Worm (Caenorhabditis elegans): Measurements from ENCODE around the gene Y37H2A.13.
A peak's percentile ranks its signal among the peaks of the same experiment; 100 is the strongest.

The Y37H2A.13 gene

DNA sequence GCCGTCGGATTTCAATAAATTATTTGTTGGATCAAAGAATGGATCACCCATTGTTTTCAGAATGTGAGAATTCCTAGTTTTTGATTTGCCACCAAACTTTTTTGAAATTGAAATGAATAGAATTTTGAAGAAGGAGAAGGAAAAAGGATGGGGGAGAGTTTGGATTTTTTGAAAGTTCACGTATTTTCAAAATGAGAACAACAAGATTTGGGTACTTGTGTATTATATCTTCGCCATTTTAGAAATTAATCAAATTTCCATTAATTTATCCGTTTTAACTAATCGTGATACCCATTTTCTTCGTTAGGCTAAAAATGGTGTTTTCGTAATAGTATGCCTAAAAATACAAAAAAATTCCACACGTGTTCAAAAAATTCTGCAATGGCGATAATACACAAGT is 28.9 kb downstream of the Y37H2A.13 start, which contains the start of gene C14A6.8:
C14A6.8 (minus strand) TSS at position 101 of the 400 bp plus-strand sequence.
- TF ChIP-seq nhr-90 (tag; optimal IDR thresholded peaks at IDR 0.05), result no peak
- TF ChIP-seq hlh-12 (tag; optimal IDR thresholded peaks at IDR 0.05), result no peak
- TF ChIP-seq hlh-26 (GFP tag; conservative IDR thresholded peaks at IDR 0.05), result no peak
- no peak for TF ChIP-seq F52B5.7 (tag; optimal IDR thresholded peaks at IDR 0.05)
- TF ChIP-seq die-1 (tag; optimal IDR thresholded peaks at IDR 0.05), result no peak
- no peak for TF ChIP-seq B0336.3 (GFP tag; IDR thresholded peaks at IDR 0.05)
- TF ChIP-seq nhr-80 (tag; optimal IDR thresholded peaks at IDR 0.05), result no peak
- no peak for TF ChIP-seq F57C9.4 (tag; optimal IDR thresholded peaks at IDR 0.05)
- no peak for TF ChIP-seq snpc-3.4 (tag; optimal IDR thresholded peaks at IDR 0.05)
- TF ChIP-seq ZK185.1 (tag; optimal IDR thresholded peaks at IDR 0.05; ENCODE audit: poor library complexity, severe bottlenecking), result no peak
- TF ChIP-seq dpl-1 (GFP tag; optimal IDR thresholded peaks at IDR 0.05), result no peak
- TF ChIP-seq let-526 (GFP tag; IDR thresholded peaks at IDR 0.05), result no peak
- TF ChIP-seq cebp-1 (GFP tag; IDR thresholded peaks at IDR 0.05), result no peak
- TF ChIP-seq cebp-1 (tag; optimal IDR thresholded peaks at IDR 0.05), result no peak
- no peak for TF ChIP-seq ztf-3 (GFP tag; optimal IDR thresholded peaks at IDR 0.05)
- no peak for TF ChIP-seq F39B2.1 (GFP tag; IDR thresholded peaks at IDR 0.05)
- TF ChIP-seq ztf-6 (GFP tag; IDR thresholded peaks at IDR 0.05), result no peak
- no peak for TF ChIP-seq T26A5.8 (tag; optimal IDR thresholded peaks at IDR 0.05)

DNA sequence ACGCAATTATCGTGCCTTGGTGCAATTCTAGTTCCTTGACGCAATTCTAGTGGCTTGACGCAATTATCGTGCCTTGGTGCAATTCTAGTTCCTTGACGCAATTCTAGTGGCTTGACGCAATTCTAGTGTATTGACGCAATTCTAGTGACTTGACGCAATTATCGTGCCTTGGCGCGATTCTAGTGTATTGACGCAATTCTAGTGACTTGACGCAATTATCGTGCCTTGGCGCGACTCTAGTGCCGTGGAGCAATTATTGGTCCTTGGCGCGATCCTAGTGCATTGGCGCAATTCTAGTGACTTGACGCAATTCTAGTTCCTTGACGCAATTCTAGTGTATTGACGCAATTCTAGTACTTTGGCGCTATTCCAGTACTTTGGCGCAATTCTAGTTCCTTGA is 32.3 kb downstream of the Y37H2A.13 start:
- TF ChIP-seq lin-26 (GFP tag; IDR thresholded peaks at IDR 0.05) (0 out of 2 replicates have a peak, but pooled peaks have one; percentile 46), egl-44 (GFP tag; IDR thresholded peaks at IDR 0.05) (0 out of 2 replicates have a peak, but pooled peaks have one; percentile 33), aptf-3 (GFP tag; IDR thresholded peaks at IDR 0.05) (peak; percentile 64; the same call in 1 of the 2 replicates), nhr-120 (GFP tag; IDR thresholded peaks at IDR 0.05) (0 out of 2 replicates have a peak, but pooled peaks have one; percentile 69), dox-1 (GFP tag; IDR thresholded peaks at IDR 0.05) (0 out of 2 replicates have a peak, but pooled peaks have one; percentile 27)

DNA sequence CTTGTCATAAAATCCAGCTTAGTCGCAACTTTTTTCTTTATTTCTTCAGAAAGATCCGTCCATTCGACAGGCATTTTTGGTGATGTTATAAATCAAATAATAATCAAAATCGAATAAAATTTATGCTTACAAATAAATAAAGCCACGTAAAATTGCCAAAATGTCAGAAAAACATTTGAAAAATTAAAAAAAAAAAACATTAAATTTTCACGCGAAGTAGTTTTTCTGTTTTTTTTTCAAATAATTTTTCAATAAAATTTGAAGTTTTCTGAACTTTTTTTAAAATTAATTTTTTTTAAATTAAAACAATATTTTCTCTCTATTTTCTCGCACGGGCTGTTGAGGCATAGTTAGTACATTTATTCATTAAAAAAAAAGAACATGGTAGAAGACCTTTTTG is 36.0 kb downstream of the Y37H2A.13 start, which contains the start of gene C31G12.4:
C31G12.4 (minus strand) TSS at position 101 of the 400 bp plus-strand sequence.
- TF ChIP-seq ama-1 (optimal IDR thresholded peaks at IDR 0.05) (no peak), ama-1 (GFP tag; optimal IDR thresholded peaks at IDR 0.05) (no peak), aptf-3 (GFP tag; IDR thresholded peaks at IDR 0.05) (no peak), ztf-25 (GFP tag; IDR thresholded peaks at IDR 0.05) (no peak), zim-3 (tag; optimal IDR thresholded peaks at IDR 0.05) (no peak), ets-4 (GFP tag; optimal IDR thresholded peaks at IDR 0.05) (no peak)

DNA sequence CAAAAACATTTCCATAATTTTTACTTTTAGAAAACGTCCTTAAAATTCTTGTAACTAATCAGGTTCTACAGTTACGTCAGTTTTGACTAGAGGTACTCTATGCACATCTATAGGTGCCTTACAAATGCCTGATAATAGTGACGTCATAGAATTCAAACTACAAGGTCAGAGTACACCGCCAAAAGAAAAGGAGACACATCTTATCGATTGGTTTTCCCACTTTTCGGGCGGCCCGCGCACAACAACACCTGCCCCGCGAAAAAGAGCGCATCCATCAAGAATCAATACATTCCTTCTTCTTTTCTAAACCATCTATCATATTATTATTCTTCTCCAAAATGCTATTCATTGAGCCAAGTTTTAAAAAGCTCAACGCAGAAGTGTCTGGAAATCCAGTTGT is 37.0 kb downstream of the Y37H2A.13 start, which contains the start of gene C31G12.1:
C31G12.1 (plus strand) TSS at position 301 of the 400 bp plus-strand sequence.
- TF ChIP-seq ztf-18 (tag; optimal IDR thresholded peaks at IDR 0.05), result no peak
- TF ChIP-seq zfh-2 (GFP tag; conservative IDR thresholded peaks at IDR 0.05), result no peak
- TF ChIP-seq lag-1 (GFP tag; IDR thresholded peaks at IDR 0.05), result no peak
- TF ChIP-seq attf-6 (GFP tag; IDR thresholded peaks at IDR 0.05), result no peak
- no peak for TF ChIP-seq lir-1 (GFP tag; conservative IDR thresholded peaks at IDR 0.05)
- no peak for TF ChIP-seq him-1 (tag; optimal IDR thresholded peaks at IDR 0.05)
- no peak for TF ChIP-seq xnd-1 (tag; optimal IDR thresholded peaks at IDR 0.05)
- TF ChIP-seq gei-17 (GFP tag; optimal IDR thresholded peaks at IDR 0.05), result no peak

All from whole organism, young adult.